Worm (Caenorhabditis elegans) whole organism, midembryonic: ENCODE results near the gene hex-3.

Experiments
- T22C8.4 ChIP-seq: fragments of 200-800 bp; sonication (Bioruptor generic); IDR thresholded peaks from 2 replicates; pipeline ENCODE4 v1.3.6; 2022; ENCODE audit warnings: missing genetic modification characterization, missing compliant biosample characterization
- cog-1 ChIP-seq: sonication (generic microtip); optimal IDR thresholded peaks from 2 replicates; lab custom pipeline; 2016; ENCODE audit warnings: missing genetic modification characterization, missing compliant biosample characterization
- flt-1 ChIP-seq: fragments of 200-800 bp; sonication (Bioruptor generic); IDR thresholded peaks from 2 replicates; pipeline ENCODE4 v1.3.6; 2022; ENCODE audit warnings: missing genetic modification characterization, missing compliant biosample characterization
- klf-2 ChIP-seq: fragments of 200-800 bp; sonication (Bioruptor generic); conservative IDR thresholded peaks from 2 replicates; pipeline ENCODE4 v1.3.6; 2022; ENCODE audit warnings: missing genetic modification reagents, missing genetic modification characterization, missing compliant biosample characterization
- med-1 ChIP-seq: sonication (generic microtip); optimal IDR thresholded peaks from 2 replicates; lab custom pipeline; 2017; ENCODE audit warnings: missing genetic modification characterization, mild to moderate bottlenecking, missing compliant biosample characterization, antibody characterized with exemption, missing genetic modification reagents; ENCODE audit not compliant: insufficient read depth
- ref-1 ChIP-seq: fragments of 200-800 bp; sonication (Bioruptor generic); conservative IDR thresholded peaks from 2 replicates; pipeline ENCODE4 v1.3.6; 2022; ENCODE audit warnings: missing genetic modification reagents, missing genetic modification characterization, missing compliant biosample characterization
- tab-1 ChIP-seq: fragments of 200-800 bp; sonication (Bioruptor generic); IDR thresholded peaks from 2 replicates; pipeline ENCODE4 v1.3.6; 2022; ENCODE audit warnings: missing genetic modification characterization, missing compliant biosample characterization
- ztf-23 ChIP-seq: fragments of 200-800 bp; sonication (Bioruptor generic); IDR thresholded peaks from 2 replicates; pipeline ENCODE4 v1.3.6; 2022; ENCODE audit warnings: missing genetic modification reagents, missing genetic modification characterization, missing compliant biosample characterization
- ztf-29 ChIP-seq: fragments of 200-800 bp; sonication (Bioruptor generic); IDR thresholded peaks from 2 replicates; pipeline ENCODE4 v1.3.6; 2022; ENCODE audit warnings: missing genetic modification reagents, missing genetic modification characterization, missing compliant biosample characterization

hex-3 gene

ce11 chrIII:10820592-10821242, 28.3 kb upstream of the hex-3 start:
- TF ChIP-seq tab-1 (GFP tag; lab: Robert Waterston, UW) (no peak), flt-1 (GFP tag; lab: Robert Waterston, UW) (no peak), T22C8.4 (GFP tag; lab: Robert Waterston, UW) (no peak), ref-1 (GFP tag; lab: Robert Waterston, UW) (no peak), cog-1 (no peak), ztf-29 (no peak), med-1 (GFP tag; lab: Kevin White, UChicago) (no peak), klf-2 (no peak), ztf-23 (GFP tag; lab: Robert Waterston, UW) (no peak)

DNA sequence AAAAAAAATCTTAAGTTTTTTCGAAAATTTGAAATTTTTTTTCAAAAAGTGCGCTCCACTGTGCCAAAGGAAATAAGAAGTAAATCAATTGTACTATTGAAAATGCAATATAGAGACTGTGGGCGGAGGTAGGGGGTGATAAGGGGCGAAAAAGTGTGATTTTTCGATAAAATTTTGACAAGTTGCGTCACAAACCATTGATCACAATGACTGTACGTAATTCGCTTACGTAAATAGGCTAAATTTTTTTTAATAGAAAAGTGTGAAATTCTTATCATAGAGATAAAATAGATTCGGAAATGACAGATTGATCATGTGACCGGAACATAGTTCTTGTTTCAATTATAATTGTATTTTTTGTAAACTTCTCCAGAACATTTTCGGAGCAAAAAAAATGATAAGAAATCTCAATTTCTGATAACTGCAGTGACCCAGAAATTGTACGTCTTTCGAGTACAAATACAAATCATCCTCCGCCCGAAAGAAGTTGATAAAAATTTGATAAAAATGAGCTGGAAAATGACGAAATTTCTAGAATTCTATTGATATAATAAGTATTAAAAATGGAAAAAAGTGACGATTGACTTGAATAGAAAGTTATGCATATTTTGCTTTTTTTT, 26.4 kb upstream of the hex-3 start:
- no peak for TF ChIP-seq T22C8.4 (GFP tag; lab: Robert Waterston, UW)
- TF ChIP-seq tab-1 (GFP tag; lab: Robert Waterston, UW), result no peak
- TF ChIP-seq ztf-23 (GFP tag; lab: Robert Waterston, UW), result no peak

- TF ChIP-seq ref-1 (GFP tag; lab: Robert Waterston, UW), result no peak
- TF ChIP-seq flt-1 (GFP tag; lab: Robert Waterston, UW), result no peak
- no peak for TF ChIP-seq cog-1
- TF ChIP-seq ztf-29, result no peak
- no peak for TF ChIP-seq klf-2
- no peak for TF ChIP-seq T22C8.4 (GFP tag; lab: Robert Waterston, UW)
- TF ChIP-seq tab-1 (GFP tag; lab: Robert Waterston, UW), result no peak
- TF ChIP-seq med-1 (GFP tag; lab: Kevin White, UChicago), result no peak
- no peak for TF ChIP-seq ztf-23 (GFP tag; lab: Robert Waterston, UW)
These were observed 24.8 kb upstream of the hex-3 start for ce11 chrIII:10824206-10824605.

DNA sequence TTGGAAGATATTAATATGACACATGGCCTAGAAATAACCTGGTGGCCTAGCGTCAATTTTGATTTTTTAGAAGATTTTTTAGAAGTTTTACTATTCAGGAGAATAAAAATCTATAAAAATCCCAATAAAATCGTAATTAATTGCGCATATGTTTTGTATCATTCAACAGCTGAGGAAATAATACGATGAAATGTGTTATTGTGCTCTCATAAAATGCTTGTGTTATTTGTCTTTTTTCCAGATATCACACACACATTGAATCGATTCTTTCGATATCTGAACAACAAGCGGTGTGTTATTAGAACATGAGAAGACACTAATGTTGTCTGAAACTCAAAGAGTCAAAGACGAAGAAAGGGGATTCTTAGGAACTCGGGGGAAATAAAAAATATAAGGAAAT, 23.9 kb upstream of the hex-3 start:
- TF ChIP-seq ztf-29 (no peak), cog-1 (no peak), ref-1 (GFP tag; lab: Robert Waterston, UW) (no peak), ztf-23 (GFP tag; lab: Robert Waterston, UW) (no peak), T22C8.4 (GFP tag; lab: Robert Waterston, UW) (no peak), klf-2 (no peak), flt-1 (GFP tag; lab: Robert Waterston, UW) (no peak), med-1 (GFP tag; lab: Kevin White, UChicago) (no peak), tab-1 (GFP tag; lab: Robert Waterston, UW) (no peak)

DNA sequence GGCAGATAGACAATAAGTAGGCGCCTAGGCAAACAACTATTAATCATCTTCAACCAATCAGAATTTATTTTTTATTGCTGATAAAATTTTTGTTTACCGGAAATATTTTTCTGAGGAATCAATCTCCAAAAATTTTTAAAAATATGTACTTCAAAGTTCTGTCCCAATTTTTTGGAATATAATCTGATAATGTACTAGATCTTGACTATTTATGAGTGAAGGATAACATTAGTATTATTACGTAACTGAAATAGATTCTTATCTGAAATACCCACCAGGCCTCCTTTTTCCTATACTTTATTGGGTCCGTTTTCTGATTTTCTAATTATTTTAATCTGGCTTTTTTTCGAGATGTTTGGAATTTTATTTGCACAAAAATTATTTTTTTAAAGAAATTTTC, 17.5 kb upstream of the hex-3 start:
- TF ChIP-seq klf-2, result no peak
- TF ChIP-seq ref-1 (GFP tag; lab: Robert Waterston, UW), result no peak
- no peak for TF ChIP-seq med-1 (GFP tag; lab: Kevin White, UChicago)
- TF ChIP-seq cog-1, result no peak
- no peak for TF ChIP-seq ztf-23 (GFP tag; lab: Robert Waterston, UW)
- no peak for TF ChIP-seq ztf-29
- no peak for TF ChIP-seq tab-1 (GFP tag; lab: Robert Waterston, UW)
- TF ChIP-seq flt-1 (GFP tag; lab: Robert Waterston, UW), result no peak
- TF ChIP-seq T22C8.4 (GFP tag; lab: Robert Waterston, UW), result no peak

DNA sequence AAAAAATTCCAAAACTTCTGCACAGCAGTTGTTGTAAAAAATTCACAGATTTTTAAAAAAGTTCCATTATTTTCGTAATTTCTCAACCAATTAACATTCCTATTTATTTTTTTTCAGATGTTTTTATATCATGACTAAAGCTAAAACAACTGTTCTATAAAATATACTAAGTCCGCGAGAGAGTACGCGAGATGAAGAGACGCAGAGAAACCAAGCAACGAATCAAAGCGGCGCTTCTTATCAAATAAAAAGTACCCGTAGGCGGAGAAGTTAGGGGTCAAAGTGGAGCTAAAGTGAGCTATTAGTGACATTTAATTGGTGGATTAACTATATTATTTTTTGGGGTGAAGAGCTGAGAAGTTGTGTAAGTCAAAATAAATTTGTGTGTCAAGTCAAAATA, 16.4 kb upstream of the hex-3 start, which contains the start of gene sbsp-1:
Gene sbsp-1 (plus strand): TSS at position 301 of the 400 bp plus-strand sequence.
- no peak for TF ChIP-seq ref-1 (GFP tag; lab: Robert Waterston, UW)
- no peak for TF ChIP-seq tab-1 (GFP tag; lab: Robert Waterston, UW)
- TF ChIP-seq T22C8.4 (GFP tag; lab: Robert Waterston, UW), result no peak
- no peak for TF ChIP-seq med-1 (GFP tag; lab: Kevin White, UChicago)
- TF ChIP-seq cog-1, result no peak
- TF ChIP-seq ztf-29, result no peak
- TF ChIP-seq klf-2, result no peak
- TF ChIP-seq ztf-23 (GFP tag; lab: Robert Waterston, UW), result no peak
- TF ChIP-seq flt-1 (GFP tag; lab: Robert Waterston, UW), result no peak

- peak; percentile 35; the same call in 1 of the 2 replicates for TF ChIP-seq ztf-23 (GFP tag; lab: Robert Waterston, UW)
- TF ChIP-seq ref-1 (GFP tag; lab: Robert Waterston, UW), result no peak
- TF ChIP-seq med-1 (GFP tag; lab: Kevin White, UChicago), result no peak
- TF ChIP-seq klf-2, result no peak
- no peak for TF ChIP-seq ztf-29
These were observed 4.1 kb upstream of the hex-3 start, which contains the start of gene pde-12 for ce11 chrIII:10844873-10845272. Gene pde-12, minus strand, starts transcription at chrIII:10845020.

DNA sequence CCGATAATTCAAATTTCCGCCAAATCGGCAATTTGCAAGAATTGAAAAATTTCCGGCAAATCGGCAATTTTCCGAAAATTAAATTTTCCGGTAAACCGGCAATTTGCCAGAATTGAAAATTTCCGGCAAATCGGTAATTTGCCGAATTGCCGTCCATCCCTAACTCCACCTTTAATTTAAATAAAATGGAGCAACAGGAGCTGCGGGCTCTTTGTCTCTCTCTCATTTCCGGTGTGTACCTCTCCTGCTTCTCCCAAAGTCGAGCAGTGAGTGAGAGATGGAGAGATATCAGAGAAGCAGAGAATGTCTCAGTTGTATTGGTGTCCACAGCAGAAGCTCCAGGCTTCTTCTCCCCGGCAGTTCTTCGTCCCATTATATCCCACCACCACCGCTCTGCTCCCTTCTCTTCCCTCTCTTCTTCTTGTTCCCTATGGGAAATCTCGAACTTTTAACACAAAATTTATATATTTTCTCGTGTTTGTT, 6.4 kb downstream of the hex-3 start, which contains the start of gene Y39A1C.1:
Gene Y39A1C.1 (plus strand): TSS at position 51 of the 483 bp plus-strand sequence.
- no peak for TF ChIP-seq T22C8.4 (GFP tag; lab: Robert Waterston, UW)
- TF ChIP-seq flt-1 (GFP tag; lab: Robert Waterston, UW), result no peak
- TF ChIP-seq cog-1, result no peak
- TF ChIP-seq klf-2, result no peak
- TF ChIP-seq med-1 (GFP tag; lab: Kevin White, UChicago), result no peak
- no peak for TF ChIP-seq tab-1 (GFP tag; lab: Robert Waterston, UW)
- TF ChIP-seq ztf-29, result no peak
- no peak for TF ChIP-seq ref-1 (GFP tag; lab: Robert Waterston, UW)
- no peak for TF ChIP-seq ztf-23 (GFP tag; lab: Robert Waterston, UW)

ce11 chrIII:10856830-10857229, 7.8 kb downstream of the hex-3 start:
- TF ChIP-seq flt-1 (GFP tag; lab: Robert Waterston, UW), result peak; percentile 66; the same call in 1 of the 2 replicates
- peak; percentile 70; the same call in 1 of the 2 replicates for TF ChIP-seq klf-2
- no peak for TF ChIP-seq ztf-29
- TF ChIP-seq ref-1 (GFP tag; lab: Robert Waterston, UW), result peak; percentile 28; the same call in 1 of the 2 replicates
- TF ChIP-seq T22C8.4 (GFP tag; lab: Robert Waterston, UW), result 0 out of 2 replicates have a peak, but pooled peaks have one; percentile 32
- TF ChIP-seq ztf-23 (GFP tag; lab: Robert Waterston, UW), result peak; percentile 78
- no peak for TF ChIP-seq cog-1
- no peak for TF ChIP-seq med-1 (GFP tag; lab: Kevin White, UChicago)
- no peak for TF ChIP-seq tab-1 (GFP tag; lab: Robert Waterston, UW)
